Worm (Caenorhabditis elegans) whole organism, midembryonic: ENCODE measurements around the gene cdkl-1.
A peak's percentile ranks its signal among the peaks of the same experiment; 100 is the strongest.

ENCODE experiments used
- cog-1 ChIP-seq: sonication (generic microtip); optimal IDR thresholded peaks from 2 replicates; lab custom pipeline; 2016; ENCODE audit warnings: missing genetic modification characterization, missing compliant biosample characterization
- flt-1 ChIP-seq: fragments of 200-800 bp; sonication (Bioruptor generic); IDR thresholded peaks from 2 replicates; pipeline ENCODE4 v1.3.6; 2022; ENCODE audit warnings: missing genetic modification characterization, missing compliant biosample characterization
- klf-2 ChIP-seq: fragments of 200-800 bp; sonication (Bioruptor generic); conservative IDR thresholded peaks from 2 replicates; pipeline ENCODE4 v1.3.6; 2022; ENCODE audit warnings: missing genetic modification reagents, missing genetic modification characterization, missing compliant biosample characterization
- med-1 ChIP-seq: sonication (generic microtip); optimal IDR thresholded peaks from 2 replicates; lab custom pipeline; 2017; ENCODE audit warnings: missing genetic modification characterization, mild to moderate bottlenecking, missing compliant biosample characterization, antibody characterized with exemption, missing genetic modification reagents; ENCODE audit not compliant: insufficient read depth
- tab-1 ChIP-seq: fragments of 200-800 bp; sonication (Bioruptor generic); IDR thresholded peaks from 2 replicates; pipeline ENCODE4 v1.3.6; 2022; ENCODE audit warnings: missing genetic modification characterization, missing compliant biosample characterization
- ztf-23 ChIP-seq: fragments of 200-800 bp; sonication (Bioruptor generic); IDR thresholded peaks from 2 replicates; pipeline ENCODE4 v1.3.6; 2022; ENCODE audit warnings: missing genetic modification reagents, missing genetic modification characterization, missing compliant biosample characterization
- ztf-29 ChIP-seq: fragments of 200-800 bp; sonication (Bioruptor generic); IDR thresholded peaks from 2 replicates; pipeline ENCODE4 v1.3.6; 2022; ENCODE audit warnings: missing genetic modification reagents, missing genetic modification characterization, missing compliant biosample characterization

ce11 chrV:11113041-11113574 lies 14.4 kb downstream of the cdkl-1 start, which contains the start of gene erfa-3:
- TF ChIP-seq ztf-23 (GFP tag; lab: Robert Waterston, UW) (peak; percentile 88), cog-1 (tag; lab: Kevin White, UChicago) (peak; percentile 58), med-1 (peak; percentile 91), tab-1 (GFP tag; lab: Robert Waterston, UW) (no peak; the same call in 1 of the 2 replicates), klf-2 (GFP tag; lab: Robert Waterston, UW) (peak; percentile 40; the same call in 1 of the 2 replicates), ztf-29 (GFP tag; lab: Robert Waterston, UW) (peak; percentile 72; the same call in 1 of the 2 replicates), flt-1 (GFP tag; lab: Robert Waterston, UW) (no peak; the same call in none of the 2 replicates)
